Fruit fly (Drosophila melanogaster) whole organism, adult: ENCODE data around the gene CG15890.

ENCODE experiments used
- CG11617 ChIP-seq: fragments of 200-800 bp; sonication (Bioruptor generic); optimal IDR thresholded peaks from 2 replicates; lab custom pipeline; 2017; ENCODE audit warnings: mild to moderate bottlenecking, missing biosample characterization, missing genetic modification reagents, missing genetic modification characterization
- CG12768 ChIP-seq: fragments of 200-800 bp; sonication (Bioruptor generic); optimal IDR thresholded peaks from 2 replicates; lab custom pipeline; 2017; ENCODE audit warnings: missing biosample characterization, missing genetic modification characterization, mild to moderate bottlenecking, moderate library complexity, missing genetic modification reagents
- CG1620 ChIP-seq: fragments of 200-800 bp; sonication (Bioruptor generic); optimal IDR thresholded peaks from 2 replicates; lab custom pipeline; 2016; ENCODE audit warnings: missing biosample characterization, missing genetic modification characterization
- CG33017 ChIP-seq: fragments of 200-800 bp; sonication (Bioruptor generic); optimal IDR thresholded peaks from 2 replicates; lab custom pipeline; 2018; ENCODE audit warnings: missing biosample characterization, mild to moderate bottlenecking, missing genetic modification characterization, moderate library complexity
- CG7101 ChIP-seq: fragments of 200-800 bp; sonication (Bioruptor generic); optimal IDR thresholded peaks from 2 replicates; lab custom pipeline; 2018; ENCODE audit warnings: missing biosample characterization, mild to moderate bottlenecking, missing genetic modification characterization, moderate library complexity
- ovo ChIP-seq: fragments of 200-800 bp; sonication (Bioruptor generic); optimal IDR thresholded peaks from 2 replicates; lab custom pipeline; 2016; ENCODE audit warnings: missing biosample characterization, missing genetic modification characterization
- tj ChIP-seq: fragments of 200-800 bp; sonication (Bioruptor generic); optimal IDR thresholded peaks from 3 replicates; lab custom pipeline; 2017; ENCODE audit warnings: missing biosample characterization, mild to moderate bottlenecking, missing genetic modification characterization, moderate library complexity

dm6 chrX:14810433-14810832, 44.8 kb upstream of the CG15890 start:
- TF ChIP-seq CG7101 = peak; percentile 33
- no peak for TF ChIP-seq CG11617 (GFP tag; lab: Kevin White, UChicago)
- no peak for TF ChIP-seq CG1620 (GFP tag; lab: Kevin White, UChicago)
- TF ChIP-seq CG33017 (tag; lab: Kevin White, UChicago) = peak; percentile 38
- TF ChIP-seq CG12768 (GFP tag; lab: Kevin White, UChicago) = no peak
- TF ChIP-seq tj (GFP tag; lab: Kevin White, UChicago) = no peak
- no peak for TF ChIP-seq ovo (GFP tag; lab: Kevin White, UChicago)
